Fruit fly (Drosophila melanogaster) whole organism, embryonic: ENCODE measurements around the gene Txl.
A peak's percentile ranks its signal among the peaks of the same experiment; 100 is the strongest.

Experiments
- BEAF-32 ChIP-seq: fragments of 200-800 bp; sonication (Bioruptor generic); optimal IDR thresholded peaks from 3 replicates; lab custom pipeline; 2017; ENCODE audit warnings: missing biosample characterization, missing genetic modification characterization, mild to moderate bottlenecking, moderate library complexity, missing genetic modification reagents
- Bgb ChIP-seq: fragments of 200-800 bp; sonication (Bioruptor generic); IDR thresholded peaks from 2 replicates; pipeline ENCODE4 v1.3.6; 2022; ENCODE audit warnings: missing biosample characterization, missing genetic modification characterization; ENCODE audit not compliant: partially characterized antibody
- CG10147 ChIP-seq: fragments of 200-800 bp; sonication (Bioruptor generic); optimal IDR thresholded peaks from 2 replicates; lab custom pipeline; 2019; ENCODE audit warnings: missing biosample characterization, mild to moderate bottlenecking, missing genetic modification characterization, moderate library complexity
- CG10267 ChIP-seq: fragments of 200-800 bp; sonication (Bioruptor generic); optimal IDR thresholded peaks from 2 replicates; lab custom pipeline; 2018; ENCODE audit warnings: missing biosample characterization, mild to moderate bottlenecking, missing genetic modification characterization, moderate library complexity
- CG10274 ChIP-seq: fragments of 200-800 bp; sonication (Bioruptor generic); optimal IDR thresholded peaks from 3 replicates; lab custom pipeline; 2017; ENCODE audit warnings: missing biosample characterization, mild to moderate bottlenecking, missing genetic modification characterization
- CG10462 ChIP-seq: fragments of 200-800 bp; sonication (Bioruptor generic); optimal IDR thresholded peaks from 2 replicates; lab custom pipeline; 2016; ENCODE audit warnings: missing biosample characterization, missing genetic modification characterization
- CG10565 ChIP-seq: fragments of 200-800 bp; sonication (Bioruptor generic); optimal IDR thresholded peaks from 3 replicates; lab custom pipeline; 2016; ENCODE audit warnings: missing biosample characterization, mild to moderate bottlenecking, missing genetic modification characterization
- CG11093 ChIP-seq: fragments of 200-800 bp; sonication (Bioruptor generic); IDR thresholded peaks from 3 replicates; pipeline ENCODE4 v1.3.6; 2022; ENCODE audit warnings: missing biosample characterization, missing genetic modification characterization
- CG11456 ChIP-seq: fragments of 200-800 bp; sonication (Bioruptor generic); IDR thresholded peaks from 3 replicates; pipeline ENCODE4 v1.3.6; 2022; ENCODE audit warnings: missing biosample characterization, missing genetic modification characterization
- CG11504 ChIP-seq: fragments of 200-800 bp; sonication (Bioruptor generic); optimal IDR thresholded peaks from 3 replicates; lab custom pipeline; 2019; ENCODE audit warnings: missing biosample characterization, mild to moderate bottlenecking, missing genetic modification characterization, moderate library complexity
- CG12299 ChIP-seq: fragments of 200-800 bp; sonication (Bioruptor generic); optimal IDR thresholded peaks from 2 replicates; lab custom pipeline; 2018; ENCODE audit warnings: missing biosample characterization, mild to moderate bottlenecking, missing genetic modification characterization
- CG13287 ChIP-seq: fragments of 200-800 bp; sonication (Bioruptor generic); IDR thresholded peaks from 2 replicates; pipeline ENCODE4 v1.3.6; 2022; ENCODE audit warnings: missing biosample characterization, missing genetic modification characterization; ENCODE audit not compliant: partially characterized antibody
- CG15269 ChIP-seq: fragments of 200-800 bp; sonication (Bioruptor generic); optimal IDR thresholded peaks from 2 replicates; lab custom pipeline; 2018; ENCODE audit warnings: missing biosample characterization, mild to moderate bottlenecking, missing genetic modification characterization, moderate library complexity
- CG16779 ChIP-seq: fragments of 200-800 bp; sonication (Bioruptor generic); IDR thresholded peaks from 2 replicates; pipeline ENCODE4 v1.3.6; 2022; ENCODE audit warnings: missing biosample characterization, missing genetic modification characterization
- CG18619 ChIP-seq: fragments of 200-800 bp; sonication (Bioruptor generic); optimal IDR thresholded peaks from 3 replicates; lab custom pipeline; 2017; ENCODE audit warnings: missing biosample characterization, mild to moderate bottlenecking, missing genetic modification characterization
- CG3065 ChIP-seq: fragments of 200-800 bp; sonication (Bioruptor generic); optimal IDR thresholded peaks from 2 replicates; lab custom pipeline; 2016; ENCODE audit warnings: missing biosample characterization, missing genetic modification characterization
- CG31224 ChIP-seq: fragments of 200-800 bp; sonication (Bioruptor generic); IDR thresholded peaks from 2 replicates; pipeline ENCODE4 v1.3.6; 2022; ENCODE audit warnings: missing biosample characterization, missing genetic modification characterization
- CG33213 ChIP-seq: fragments of 200-800 bp; sonication (Bioruptor generic); optimal IDR thresholded peaks from 3 replicates; lab custom pipeline; 2016; ENCODE audit warnings: missing biosample characterization, missing genetic modification characterization
- CG4282 ChIP-seq: fragments of 200-800 bp; sonication (Bioruptor generic); optimal IDR thresholded peaks from 2 replicates; lab custom pipeline; 2016; ENCODE audit warnings: missing biosample characterization, missing genetic modification characterization
- CG4328 ChIP-seq: fragments of 200-800 bp; sonication (Bioruptor generic); optimal IDR thresholded peaks from 3 replicates; lab custom pipeline; 2017; ENCODE audit warnings: missing biosample characterization, missing genetic modification reagents, missing genetic modification characterization
- CG7357 ChIP-seq: fragments of 200-800 bp; sonication (Bioruptor generic); IDR thresholded peaks from 3 replicates; pipeline ENCODE4 v1.3.6; 2022; ENCODE audit warnings: missing biosample characterization, missing genetic modification characterization
- CG7987 ChIP-seq: fragments of 200-800 bp; sonication (Bioruptor generic); optimal IDR thresholded peaks from 2 replicates; lab custom pipeline; 2018; ENCODE audit warnings: missing biosample characterization, mild to moderate bottlenecking, missing genetic modification characterization, moderate library complexity
- CG8359 ChIP-seq: fragments of 200-800 bp; sonication (Bioruptor generic); optimal IDR thresholded peaks from 2 replicates; lab custom pipeline; 2017; ENCODE audit warnings: missing biosample characterization, mild to moderate bottlenecking, missing genetic modification characterization, borderline replicate concordance
- CG9727 ChIP-seq: fragments of 200-800 bp; sonication (Bioruptor generic); optimal IDR thresholded peaks from 3 replicates; lab custom pipeline; 2017; ENCODE audit warnings: missing biosample characterization, mild to moderate bottlenecking, missing genetic modification characterization
- D19B ChIP-seq: fragments of 200-800 bp; sonication (Bioruptor generic); optimal IDR thresholded peaks from 2 replicates; lab custom pipeline; 2017; ENCODE audit warnings: missing biosample characterization, mild to moderate bottlenecking, missing genetic modification characterization
- Doc2 ChIP-seq: fragments of 200-800 bp; sonication (Bioruptor generic); IDR thresholded peaks from 2 replicates; pipeline ENCODE4 v1.3.6; 2022; ENCODE audit warnings: missing biosample characterization, missing genetic modification characterization
- Elba2 ChIP-seq: fragments of 200-800 bp; sonication (Bioruptor generic); optimal IDR thresholded peaks from 3 replicates; lab custom pipeline; 2016; ENCODE audit warnings: missing biosample characterization, missing genetic modification characterization
- Hsf ChIP-seq: fragments of 200-800 bp; sonication (Bioruptor generic); optimal IDR thresholded peaks from 3 replicates; lab custom pipeline; 2016; ENCODE audit warnings: missing biosample characterization, missing genetic modification characterization
- PHDP ChIP-seq: fragments of 200-800 bp; sonication (Bioruptor generic); optimal IDR thresholded peaks from 3 replicates; lab custom pipeline; 2018; ENCODE audit warnings: missing biosample characterization, mild to moderate bottlenecking, missing genetic modification characterization, moderate library complexity
- Rx ChIP-seq: fragments of 200-800 bp; sonication (Bioruptor generic); IDR thresholded peaks from 2 replicates; pipeline ENCODE4 v1.3.6; 2022; ENCODE audit warnings: missing biosample characterization, missing genetic modification characterization
- Sin3A ChIP-seq: fragments of >200 bp; optimal IDR thresholded peaks from 2 replicates; lab custom pipeline; 2018
- Tbp ChIP-seq: fragments of >200 bp; optimal IDR thresholded peaks from 2 replicates; lab custom pipeline; 2018; ENCODE audit warnings: missing biosample characterization, missing genetic modification characterization
- bbx ChIP-seq: fragments of 200-800 bp; sonication (Bioruptor generic); IDR thresholded peaks from 2 replicates; pipeline ENCODE4 v1.3.6; 2022; ENCODE audit warnings: missing biosample characterization, missing genetic modification characterization; ENCODE audit not compliant: partially characterized antibody
- chif ChIP-seq, 2 experiments: fragments of 200-800 bp; sonication (Bioruptor generic); optimal IDR thresholded peaks; 3 replicates each; lab custom pipeline; 2016; ENCODE audit warnings: missing biosample characterization in 2 of 2, missing genetic modification characterization in 2 of 2
- danr ChIP-seq: fragments of 200-800 bp; sonication (Bioruptor generic); IDR thresholded peaks from 2 replicates; pipeline ENCODE4 v1.3.6; 2022; ENCODE audit warnings: missing biosample characterization, missing genetic modification characterization
- disco-r ChIP-seq: fragments of 200-800 bp; sonication (Bioruptor generic); optimal IDR thresholded peaks from 2 replicates; lab custom pipeline; 2016; ENCODE audit warnings: missing biosample characterization, missing genetic modification characterization
- dysf ChIP-seq: fragments of 200-800 bp; sonication (Bioruptor generic); IDR thresholded peaks from 3 replicates; pipeline ENCODE4 v1.3.6; 2022; ENCODE audit warnings: missing biosample characterization, missing genetic modification characterization
- gce ChIP-seq: fragments of 200-800 bp; sonication (Bioruptor generic); IDR thresholded peaks from 3 replicates; pipeline ENCODE4 v1.3.6; 2022; ENCODE audit warnings: missing biosample characterization, missing genetic modification characterization
- jing ChIP-seq: fragments of 200-800 bp; sonication (Bioruptor generic); optimal IDR thresholded peaks from 2 replicates; lab custom pipeline; 2018; ENCODE audit warnings: missing biosample characterization, mild to moderate bottlenecking, missing genetic modification characterization
- ken ChIP-seq: fragments of 200-800 bp; sonication (Bioruptor generic); IDR thresholded peaks from 3 replicates; pipeline ENCODE4 v1.3.6; 2022; ENCODE audit warnings: missing biosample characterization, missing genetic modification characterization
- luna ChIP-seq: fragments of 200-800 bp; sonication (Bioruptor generic); optimal IDR thresholded peaks from 2 replicates; lab custom pipeline; 2016; ENCODE audit warnings: missing biosample characterization, missing genetic modification characterization
- mirr ChIP-seq: fragments of 200-800 bp; sonication (Bioruptor generic); optimal IDR thresholded peaks from 3 replicates; lab custom pipeline; 2018; ENCODE audit warnings: missing biosample characterization, mild to moderate bottlenecking, missing genetic modification characterization
- oc ChIP-seq: fragments of 200-800 bp; sonication (Bioruptor generic); optimal IDR thresholded peaks from 2 replicates; lab custom pipeline; 2018; ENCODE audit warnings: missing biosample characterization, mild to moderate bottlenecking, missing genetic modification characterization, moderate library complexity
- pfk ChIP-seq: fragments of 200-800 bp; sonication (Bioruptor generic); optimal IDR thresholded peaks from 2 replicates; lab custom pipeline; 2018; ENCODE audit warnings: missing biosample characterization, mild to moderate bottlenecking, missing genetic modification characterization, moderate library complexity
- phol ChIP-seq: fragments of 200-800 bp; sonication (Bioruptor generic); optimal IDR thresholded peaks from 3 replicates; lab custom pipeline; 2018; ENCODE audit warnings: missing biosample characterization, mild to moderate bottlenecking, missing genetic modification characterization, moderate library complexity
- tap ChIP-seq: fragments of 200-800 bp; optimal IDR thresholded peaks from 3 replicates; lab custom pipeline; 2019; ENCODE audit warnings: missing biosample characterization, mild to moderate bottlenecking, missing genetic modification characterization, moderate library complexity
- toy ChIP-seq: fragments of 200-800 bp; sonication (Bioruptor generic); IDR thresholded peaks from 2 replicates; pipeline ENCODE4 v1.3.6; 2022; ENCODE audit warnings: missing biosample characterization, missing genetic modification characterization
- trh ChIP-seq: fragments of 200-800 bp; sonication (Bioruptor generic); optimal IDR thresholded peaks from 2 replicates; lab custom pipeline; 2016; ENCODE audit warnings: missing biosample characterization, missing genetic modification characterization
- usp ChIP-seq: fragments of >200 bp; optimal IDR thresholded peaks from 2 replicates; lab custom pipeline; 2017; ENCODE audit warnings: missing biosample characterization, missing genetic modification characterization
- vvl ChIP-seq: fragments of 200-800 bp; sonication (Bioruptor generic); IDR thresholded peaks from 2 replicates; pipeline ENCODE4 v1.3.6; 2022; ENCODE audit warnings: missing biosample characterization, missing genetic modification characterization

Gene Txl

dm6 chr3L:5810633-5811341, 45.1 kb downstream of the Txl start, which contains the start of the genes S6k and kri (continued):
- TF ChIP-seq CG4282 (GFP tag; lab: Kevin White, UChicago): peak; percentile 9
- peak; percentile 62 for TF ChIP-seq CG12299 (tag; lab: Kevin White, UChicago)
- no peak for TF ChIP-seq oc (tag; lab: Kevin White, UChicago)
- no peak for TF ChIP-seq disco-r (GFP tag; lab: Kevin White, UChicago)
- peak; percentile 30 for TF ChIP-seq CG11504 (tag; lab: Kevin White, UChicago)
- TF ChIP-seq CG18619 (GFP tag; lab: Kevin White, UChicago): no peak
- TF ChIP-seq CG16779 (GFP tag; lab: Robert Waterston, UW): no peak
- no peak for TF ChIP-seq tap (tag; lab: Kevin White, UChicago)
- TF ChIP-seq CG9727 (GFP tag; lab: Kevin White, UChicago): peak; percentile 14
- TF ChIP-seq CG10274 (GFP tag; lab: Kevin White, UChicago): no peak
- TF ChIP-seq CG4328 (GFP tag; lab: Kevin White, UChicago): no peak
- no peak for TF ChIP-seq CG11093 (GFP tag; lab: Robert Waterston, UW)
- TF ChIP-seq trh (GFP tag; lab: Kevin White, UChicago): no peak
- no peak for TF ChIP-seq CG31224 (GFP tag; lab: Robert Waterston, UW)
- peak; percentile 17 for TF ChIP-seq CG15269
- TF ChIP-seq CG10462 (GFP tag; lab: Kevin White, UChicago): no peak
- peak; percentile 58 for TF ChIP-seq CG33213 (GFP tag; lab: Kevin White, UChicago)
- TF ChIP-seq CG7987 (GFP tag; lab: Kevin White, UChicago): peak; percentile 51
- no peak for TF ChIP-seq Doc2 (GFP tag; lab: Robert Waterston, UW)
- TF ChIP-seq ken (GFP tag; lab: Robert Waterston, UW): no peak
- TF ChIP-seq bbx (GFP tag; lab: Robert Waterston, UW): no peak
- TF ChIP-seq CG3065 (GFP tag; lab: Kevin White, UChicago): no peak
- no peak for TF ChIP-seq danr (GFP tag; lab: Robert Waterston, UW)
- no peak for TF ChIP-seq CG8359
- TF ChIP-seq phol: peak; percentile 37
- TF ChIP-seq chif (GFP tag; optimal IDR thresholded peaks at IDR 0.05; lab: Kevin White, UChicago): peak in 1 of 2 experiments; percentile 0
- no peak for TF ChIP-seq CG10147
- no peak for TF ChIP-seq CG7357 (GFP tag; lab: Robert Waterston, UW)
- no peak for TF ChIP-seq Rx (GFP tag; lab: Robert Waterston, UW)
- peak; percentile 66 for TF ChIP-seq Sin3A (lab: Kevin White, UChicago)
- peak; percentile 54 for TF ChIP-seq BEAF-32 (GFP tag; lab: Kevin White, UChicago)
- peak; percentile 44; the same call in 1 of the 2 replicates for TF ChIP-seq vvl (GFP tag; lab: Robert Waterston, UW)
- TF ChIP-seq toy (GFP tag; lab: Robert Waterston, UW): no peak
- TF ChIP-seq luna: no peak
- TF ChIP-seq CG13287 (GFP tag; lab: Robert Waterston, UW): peak; percentile 45; the same call in 1 of the 2 replicates
- no peak for TF ChIP-seq Tbp (GFP tag; lab: Kevin White, UChicago)
- TF ChIP-seq D19B: no peak
- no peak for TF ChIP-seq jing (GFP tag; lab: Kevin White, UChicago)
- no peak for TF ChIP-seq CG10565 (GFP tag; lab: Kevin White, UChicago)
- peak; percentile 47 for TF ChIP-seq CG10267
- TF ChIP-seq usp (GFP tag; lab: Kevin White, UChicago): no peak
- TF ChIP-seq PHDP (tag; lab: Kevin White, UChicago): peak; percentile 20
- no peak for TF ChIP-seq Elba2 (GFP tag; lab: Kevin White, UChicago)
- TF ChIP-seq gce (GFP tag; lab: Robert Waterston, UW): no peak
- TF ChIP-seq dysf (GFP tag; lab: Robert Waterston, UW): no peak
- TF ChIP-seq CG11456 (GFP tag; lab: Robert Waterston, UW): no peak
- TF ChIP-seq pfk (GFP tag; lab: Kevin White, UChicago): no peak
- no peak for TF ChIP-seq Hsf (GFP tag; lab: Kevin White, UChicago)
- peak; percentile 35 for TF ChIP-seq mirr (GFP tag; lab: Kevin White, UChicago)
- TF ChIP-seq Bgb: no peak; the same call in 1 of the 2 replicates
